Fruit fly (Drosophila melanogaster): ENCODE measurements around the gene CG14710.
A peak's percentile ranks its signal among the peaks of the same experiment; 100 is the strongest.

CG14710 gene

DNA sequence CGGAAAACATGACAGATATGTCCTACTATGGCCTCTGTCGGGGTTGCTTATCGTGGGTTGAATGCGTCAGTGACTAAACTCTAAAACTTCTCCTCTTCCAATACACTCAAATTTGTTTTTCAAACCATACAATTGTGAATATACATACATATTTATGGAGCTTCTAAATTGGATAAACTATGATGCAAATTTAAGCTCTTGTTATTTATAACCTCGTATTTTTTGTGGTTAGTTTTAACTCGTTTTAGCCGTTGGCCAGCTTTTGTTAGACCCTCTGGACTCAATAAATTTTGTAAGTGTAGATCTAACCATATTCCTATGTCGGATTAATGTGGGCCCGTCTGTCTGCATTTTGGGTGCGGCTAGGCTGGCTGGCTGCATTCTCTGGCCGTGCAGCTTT is 2.5 kb upstream of the CG14710 start:
- TF ChIP-seq CG3032 (tag; optimal IDR thresholded peaks at IDR 0.05): peak; percentile 15
- TF ChIP-seq CG31627 (GFP tag; optimal IDR thresholded peaks at IDR 0.05): no peak
- no peak for TF ChIP-seq Eip93F (GFP tag; optimal IDR thresholded peaks at IDR 0.05)
- peak; percentile 7 for TF ChIP-seq CG6808 (GFP tag; optimal IDR thresholded peaks at IDR 0.05)
- peak; percentile 55 for TF ChIP-seq Hr4 (GFP tag; optimal IDR thresholded peaks at IDR 0.05)
- peak; percentile 29 for TF ChIP-seq Eip75B (GFP tag; optimal IDR thresholded peaks at IDR 0.05)
- TF ChIP-seq Ets96B (tag; optimal IDR thresholded peaks at IDR 0.05): peak; percentile 45
- no peak for TF ChIP-seq esn (GFP tag; optimal IDR thresholded peaks at IDR 0.05)
- peak; percentile 31; the same call in 1 of the 3 replicates for TF ChIP-seq CG6163 (GFP tag; IDR thresholded peaks at IDR 0.05)
- TF ChIP-seq Eip78C (GFP tag): peak; percentile 86
- no peak for TF ChIP-seq Blimp-1 (GFP tag; optimal IDR thresholded peaks at IDR 0.05)
- peak; percentile 11 for TF ChIP-seq CG6792 (GFP tag; optimal IDR thresholded peaks at IDR 0.05)
- TF ChIP-seq CG10631 (GFP tag; optimal IDR thresholded peaks at IDR 0.05): peak; percentile 51
- peak; percentile 67 for TF ChIP-seq CG32006 (GFP tag; optimal IDR thresholded peaks at IDR 0.05)
- peak; percentile 17 for TF ChIP-seq fd59A (GFP tag; optimal IDR thresholded peaks at IDR 0.05)
- TF ChIP-seq salr (GFP tag; optimal IDR thresholded peaks at IDR 0.05): peak in 1 of 2 experiments; percentile 31
- TF ChIP-seq eg (GFP tag; IDR thresholded peaks at IDR 0.05): peak; percentile 6; the same call in 1 of the 3 replicates
- peak; percentile 21 for TF ChIP-seq CG3919 (GFP tag; optimal IDR thresholded peaks at IDR 0.05)
- TF ChIP-seq topi (GFP tag; optimal IDR thresholded peaks at IDR 0.05): no peak
- TF ChIP-seq CG34406 (GFP tag; optimal IDR thresholded peaks at IDR 0.05): no peak
- no peak for TF ChIP-seq CG6854 (GFP tag; optimal IDR thresholded peaks at IDR 0.05)
- no peak for TF ChIP-seq lz (GFP tag; optimal IDR thresholded peaks at IDR 0.05)
- TF ChIP-seq CG6276 (GFP tag; optimal IDR thresholded peaks at IDR 0.05): peak; percentile 55
- TF ChIP-seq CG8119 (GFP tag; IDR thresholded peaks at IDR 0.05): peak; percentile 66; the same call in 2 of the 3 replicates
- TF ChIP-seq achi (GFP tag; optimal IDR thresholded peaks at IDR 0.05): peak; percentile 41
- peak; percentile 38 for TF ChIP-seq pdm3 (GFP tag; optimal IDR thresholded peaks at IDR 0.05)
- TF ChIP-seq CG7368 (GFP tag; optimal IDR thresholded peaks at IDR 0.05): peak; percentile 2
- no peak for TF ChIP-seq fd85E (GFP tag; optimal IDR thresholded peaks at IDR 0.05)
- TF ChIP-seq Sox102F (GFP tag; optimal IDR thresholded peaks at IDR 0.05): no peak
- TF ChIP-seq fkh (GFP tag; optimal IDR thresholded peaks at IDR 0.05): no peak
- no peak for TF ChIP-seq CG8319 (GFP tag; optimal IDR thresholded peaks at IDR 0.05)
- no peak for TF ChIP-seq net (GFP tag; optimal IDR thresholded peaks at IDR 0.05)
- peak; percentile 19 for TF ChIP-seq CG10669 (GFP tag; optimal IDR thresholded peaks at IDR 0.05)
- TF ChIP-seq acj6 (GFP tag; optimal IDR thresholded peaks at IDR 0.05): peak; percentile 15
- peak; percentile 10 for TF ChIP-seq CG1621 (tag; optimal IDR thresholded peaks at IDR 0.05)
- TF ChIP-seq Sox14 (GFP tag; optimal IDR thresholded peaks at IDR 0.05): peak; percentile 44
- peak; percentile 4 for TF ChIP-seq OdsH (GFP tag; optimal IDR thresholded peaks at IDR 0.05)
- TF ChIP-seq CG15336 (GFP tag; IDR thresholded peaks at IDR 0.05): peak; percentile 52
- TF ChIP-seq Ets21C (GFP tag; optimal IDR thresholded peaks at IDR 0.05): no peak

DNA sequence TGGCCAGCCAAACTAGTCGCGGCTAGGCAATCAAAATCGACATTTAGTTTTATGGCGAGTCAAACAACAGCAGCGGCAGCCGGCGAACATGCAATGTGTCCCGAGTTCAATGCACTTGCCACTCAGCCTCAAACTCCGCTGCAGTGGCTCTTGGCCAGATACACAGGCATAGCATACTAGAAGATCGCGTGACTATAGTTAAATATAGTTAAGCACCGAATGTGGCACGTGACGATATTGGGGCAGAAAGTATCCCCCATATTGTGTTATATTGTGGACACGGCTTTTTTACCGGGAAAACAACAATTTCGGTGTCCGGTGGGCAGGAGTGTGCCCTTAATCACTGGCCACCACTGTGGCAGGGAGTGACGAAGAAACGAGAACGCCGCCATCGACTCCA is 2.0 kb upstream of the CG14710 start:
- TF ChIP-seq CG31627 (GFP tag; optimal IDR thresholded peaks at IDR 0.05) (no peak), CG6276 (GFP tag; optimal IDR thresholded peaks at IDR 0.05) (peak; percentile 10), ss (GFP tag; optimal IDR thresholded peaks at IDR 0.05) (peak in 1 of 2 experiments; percentile 84), Hr39 (GFP tag; optimal IDR thresholded peaks at IDR 0.05) (no peak), eg (GFP tag; IDR thresholded peaks at IDR 0.05) (peak; percentile 51; the same call in 2 of the 3 replicates), Eip78C (GFP tag) (peak; percentile 4), Smox (GFP tag; optimal IDR thresholded peaks at IDR 0.05) (no peak), CG15336 (GFP tag; IDR thresholded peaks at IDR 0.05) (peak; percentile 11; the same call in 1 of the 2 replicates)

Data from whole organism, prepupa.